Fruit fly (Drosophila melanogaster) whole organism, adult: ENCODE results near the gene Slu7.
A peak's percentile ranks its signal among the peaks of the same experiment; 100 is the strongest.

Source experiments
- CG12768 ChIP-seq: fragments of 200-800 bp; sonication (Bioruptor generic); optimal IDR thresholded peaks from 2 replicates; lab custom pipeline; 2017; ENCODE audit warnings: missing biosample characterization, missing genetic modification characterization, mild to moderate bottlenecking, moderate library complexity, missing genetic modification reagents
- CG14711 ChIP-seq: fragments of 200-800 bp; sonication (Bioruptor generic); optimal IDR thresholded peaks from 2 replicates; lab custom pipeline; 2018; ENCODE audit warnings: missing biosample characterization, mild to moderate bottlenecking, missing genetic modification characterization, moderate library complexity
- CG7045 ChIP-seq: fragments of 200-800 bp; sonication (Bioruptor generic); optimal IDR thresholded peaks from 2 replicates; lab custom pipeline; 2017; ENCODE audit warnings: missing biosample characterization, mild to moderate bottlenecking, missing genetic modification characterization
- Crg-1 ChIP-seq: fragments of 200-800 bp; sonication (Bioruptor generic); optimal IDR thresholded peaks from 2 replicates; lab custom pipeline; 2016; ENCODE audit warnings: missing biosample characterization, missing genetic modification characterization
- bab1 ChIP-seq: fragments of 200-800 bp; sonication (Bioruptor generic); optimal IDR thresholded peaks from 3 replicates; lab custom pipeline; 2019; ENCODE audit warnings: missing biosample characterization, mild to moderate bottlenecking, missing genetic modification characterization, moderate library complexity
- kay ChIP-seq: fragments of 200-800 bp; sonication (Bioruptor generic); peaks from one replicate; lab custom pipeline; 2016; ENCODE audit warnings: missing biosample characterization, missing genetic modification characterization, borderline replicate concordance
- pad ChIP-seq: fragments of 200-800 bp; sonication (Bioruptor generic); optimal IDR thresholded peaks from 3 replicates; lab custom pipeline; 2017; ENCODE audit warnings: missing biosample characterization, missing genetic modification characterization, mild to moderate bottlenecking, moderate library complexity, missing genetic modification reagents
- tj ChIP-seq: fragments of 200-800 bp; sonication (Bioruptor generic); optimal IDR thresholded peaks from 3 replicates; lab custom pipeline; 2017; ENCODE audit warnings: missing biosample characterization, mild to moderate bottlenecking, missing genetic modification characterization, moderate library complexity
- toe ChIP-seq: fragments of 200-800 bp; sonication (Bioruptor generic); optimal IDR thresholded peaks from 2 replicates; lab custom pipeline; 2016; ENCODE audit warnings: missing biosample characterization, missing genetic modification characterization

DNA sequence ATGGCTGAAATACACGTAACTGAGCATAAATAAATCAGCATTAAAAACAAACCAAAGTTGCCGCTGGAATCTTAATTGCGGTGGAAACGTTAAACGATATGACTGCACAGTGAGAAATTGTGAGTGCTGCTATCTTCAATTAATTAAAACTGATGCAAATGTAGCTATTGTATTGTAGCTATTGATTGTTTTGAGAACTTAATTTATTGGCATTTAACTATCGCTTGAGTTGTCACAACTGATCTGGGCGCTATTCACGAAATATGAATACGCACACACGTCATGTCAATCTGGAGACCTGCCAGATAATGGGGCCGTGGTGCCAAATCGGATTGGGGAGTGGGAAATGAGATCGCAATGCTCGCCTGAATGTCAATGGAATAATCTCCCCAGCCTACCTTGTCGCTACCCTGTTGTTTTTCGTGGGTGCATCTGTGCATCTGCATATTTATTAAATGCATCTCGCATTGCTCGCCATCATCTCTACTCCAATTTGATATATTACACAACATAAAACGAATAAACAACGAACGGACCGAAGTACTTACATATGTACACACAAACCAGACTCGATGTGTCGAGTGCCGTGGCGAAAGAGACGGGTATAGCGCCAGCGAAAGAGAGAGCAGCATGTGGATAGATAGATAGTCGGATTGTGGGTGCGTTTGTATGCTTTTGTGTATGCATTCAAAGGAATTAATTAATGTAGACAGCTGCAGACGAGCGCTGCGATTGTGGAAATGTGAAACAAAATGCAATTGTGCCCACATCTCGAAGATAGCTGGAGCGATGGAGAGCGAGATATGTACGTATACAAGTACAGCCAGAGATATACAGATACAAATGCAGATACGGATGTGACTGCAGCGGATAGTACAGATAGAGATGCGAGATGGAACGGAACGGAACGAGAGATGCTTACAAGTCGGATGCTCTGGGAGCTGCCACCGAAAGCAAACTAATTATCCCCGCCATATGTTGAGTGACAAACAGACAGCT, 44.9 kb upstream of the Slu7 start:
- TF ChIP-seq bab1 (GFP tag; lab: Kevin White, UChicago) (no peak), tj (GFP tag; lab: Kevin White, UChicago) (no peak), toe (no peak), kay (GFP tag; lab: Kevin White, UChicago) (peak; percentile 66), CG14711 (tag; lab: Kevin White, UChicago) (no peak), pad (GFP tag; lab: Kevin White, UChicago) (no peak), CG12768 (GFP tag; lab: Kevin White, UChicago) (peak; percentile 51), Crg-1 (GFP tag; lab: Kevin White, UChicago) (no peak), CG7045 (GFP tag; lab: Kevin White, UChicago) (peak; percentile 2)
